Worm (Caenorhabditis elegans): Measurements from ENCODE around the gene F46H5.4.

- TF ChIP-seq nhr-237 (tag; optimal IDR thresholded peaks at IDR 0.05) (no peak), snpc-4 (tag; optimal IDR thresholded peaks at IDR 0.05) (no peak), unc-39 (tag; optimal IDR thresholded peaks at IDR 0.05) (no peak), nhr-23 (tag; optimal IDR thresholded peaks at IDR 0.05) (no peak), unc-62 (GFP tag; optimal IDR thresholded peaks at IDR 0.05) (no peak)
These were observed 48.7 kb upstream of the F46H5.4 start for ce11 chrX:7303115-7303514.
